Fruit fly (Drosophila melanogaster) whole organism, embryonic: Measurements from ENCODE around the gene Syx13.

Source experiments
- CG11560 ChIP-seq: fragments of 200-800 bp; sonication (Bioruptor generic); IDR thresholded peaks from 3 replicates; pipeline ENCODE4 v1.3.6; 2022; ENCODE audit warnings: missing biosample characterization, missing genetic modification characterization
- CG11696 ChIP-seq: fragments of 200-800 bp; sonication (Bioruptor generic); IDR thresholded peaks from 2 replicates; pipeline ENCODE4 v1.3.6; 2022; ENCODE audit warnings: missing biosample characterization, missing genetic modification characterization
- CG1603 ChIP-seq: fragments of 200-800 bp; sonication (Bioruptor generic); optimal IDR thresholded peaks from 2 replicates; lab custom pipeline; 2019; ENCODE audit warnings: missing biosample characterization, mild to moderate bottlenecking, missing genetic modification characterization, moderate library complexity
- CG16779 ChIP-seq: fragments of 200-800 bp; sonication (Bioruptor generic); IDR thresholded peaks from 2 replicates; pipeline ENCODE4 v1.3.6; 2022; ENCODE audit warnings: missing biosample characterization, missing genetic modification characterization
- CG18599 ChIP-seq: fragments of 200-800 bp; sonication (Bioruptor generic); optimal IDR thresholded peaks from 3 replicates; lab custom pipeline; 2017; ENCODE audit warnings: missing biosample characterization, missing genetic modification characterization, mild to moderate bottlenecking, moderate library complexity, missing genetic modification reagents
- CG32532 ChIP-seq: fragments of 200-800 bp; sonication (Bioruptor generic); IDR thresholded peaks from 2 replicates; pipeline ENCODE4 v1.3.6; 2022; ENCODE audit warnings: missing biosample characterization, missing genetic modification characterization
- CG33557 ChIP-seq: fragments of 200-800 bp; sonication (Bioruptor generic); optimal IDR thresholded peaks from 2 replicates; lab custom pipeline; 2019; ENCODE audit warnings: missing biosample characterization, mild to moderate bottlenecking, missing genetic modification characterization, moderate library complexity
- CG6854 ChIP-seq: fragments of 200-800 bp; sonication (Bioruptor generic); optimal IDR thresholded peaks from 3 replicates; lab custom pipeline; 2017; ENCODE audit warnings: missing biosample characterization, mild to moderate bottlenecking, missing genetic modification characterization
- NC2β ChIP-seq: fragments of 200-800 bp; sonication (Bioruptor generic); optimal IDR thresholded peaks from 2 replicates; lab custom pipeline; 2016; ENCODE audit warnings: missing biosample characterization, missing genetic modification characterization
- ash1 ChIP-seq: fragments of 200-800 bp; sonication (Bioruptor generic); optimal IDR thresholded peaks from 2 replicates; lab custom pipeline; 2018; ENCODE audit warnings: missing biosample characterization, mild to moderate bottlenecking, missing genetic modification characterization
- pzg ChIP-seq: fragments of 200-800 bp; sonication (Bioruptor generic); optimal IDR thresholded peaks from 3 replicates; lab custom pipeline; 2018; ENCODE audit warnings: missing biosample characterization, mild to moderate bottlenecking, missing genetic modification characterization, moderate library complexity
- schlank ChIP-seq: fragments of 200-800 bp; sonication (Bioruptor generic); optimal IDR thresholded peaks from 2 replicates; lab custom pipeline; 2018; ENCODE audit warnings: missing biosample characterization, mild to moderate bottlenecking, missing genetic modification characterization
- tna ChIP-seq: fragments of 200-800 bp; sonication (Bioruptor generic); IDR thresholded peaks from 2 replicates; pipeline ENCODE4 v1.3.6; 2022; ENCODE audit warnings: missing biosample characterization, missing genetic modification characterization; ENCODE audit not compliant: partially characterized antibody

- no peak for TF ChIP-seq ash1 (GFP tag; lab: Kevin White, UChicago)
- no peak for TF ChIP-seq CG11696 (GFP tag; lab: Robert Waterston, UW)
- TF ChIP-seq NC2β (GFP tag; lab: Kevin White, UChicago) = no peak
- TF ChIP-seq CG18599 = no peak
- no peak for TF ChIP-seq CG16779 (GFP tag; lab: Robert Waterston, UW)
- TF ChIP-seq schlank (tag; lab: Kevin White, UChicago) = no peak
- TF ChIP-seq CG1603 (tag; lab: Kevin White, UChicago) = peak; percentile 37
- no peak for TF ChIP-seq tna (GFP tag; lab: Robert Waterston, UW)
- TF ChIP-seq CG33557 (GFP tag; lab: Kevin White, UChicago) = no peak
- TF ChIP-seq CG11560 (tag; lab: Robert Waterston, UW) = no peak
- TF ChIP-seq pzg (GFP tag; lab: Kevin White, UChicago) = no peak
- TF ChIP-seq CG6854 (GFP tag; lab: Kevin White, UChicago) = no peak
- no peak for TF ChIP-seq CG32532 (GFP tag; lab: Robert Waterston, UW)
These were observed 14.1 kb upstream of the Syx13 start for dm6 chr3L:13030055-13030634.
